Worm (Caenorhabditis elegans): ENCODE results near the gene Y39G8B.1.
"Not testable (repeated sequence)": the region's sequence is repeated elsewhere in the genome, so short reads cannot be mapped to it uniquely, and the experiment has no call there.

- not testable (repeated sequence) for TF ChIP-seq nfya-1 (tag; optimal IDR thresholded peaks at IDR 0.05); ceh-30 (tag; optimal IDR thresholded peaks at IDR 0.05); fkh-6 (tag; optimal IDR thresholded peaks at IDR 0.05); pha-4 (tag; optimal IDR thresholded peaks at IDR 0.05); ama-1 (optimal IDR thresholded peaks at IDR 0.05); fkh-10 (GFP tag; optimal IDR thresholded peaks at IDR 0.05)
These were observed 26.4 kb upstream of the Y39G8B.1 start, which contains the start of gene F01D5.3 for ce11 chrII:14000044-14000443.
